Fruit fly (Drosophila melanogaster) whole organism, wandering third instar larva: ENCODE data around the gene CG9682.

Source experiments
- Abd-B ChIP-seq: fragments of >200 bp; optimal IDR thresholded peaks from 2 replicates; lab custom pipeline; 2017; ENCODE audit warnings: missing biosample characterization, missing genetic modification characterization
- CG32264 ChIP-seq: fragments of 200-800 bp; sonication (Bioruptor generic); optimal IDR thresholded peaks from 2 replicates; lab custom pipeline; 2016; ENCODE audit warnings: missing biosample characterization, missing genetic modification characterization
- CrebA ChIP-seq: fragments of 200-800 bp; sonication (Bioruptor generic); optimal IDR thresholded peaks from 2 replicates; lab custom pipeline; 2016; ENCODE audit warnings: missing biosample characterization, mild to moderate bottlenecking, missing genetic modification characterization, borderline replicate concordance
- Dfd ChIP-seq: fragments of >200 bp; optimal IDR thresholded peaks from 2 replicates; lab custom pipeline; 2017; ENCODE audit warnings: missing biosample characterization, missing genetic modification characterization
- Hr83 ChIP-seq: fragments of 200-300 bp; sonication (Bioruptor generic); optimal IDR thresholded peaks from 2 replicates; lab custom pipeline; 2016; ENCODE audit warnings: missing biosample characterization, mild to moderate bottlenecking, missing genetic modification characterization, moderate library complexity; ENCODE audit not compliant: poor library complexity, severe bottlenecking
- foxo ChIP-seq, 2 experiments: fragments of 200-800 bp; sonication (Bioruptor generic); optimal IDR thresholded peaks; 2 replicates in 1 of 2; 3 replicates in 1 of 2; lab custom pipeline; 2016 to 2017; ENCODE audit warnings: missing biosample characterization in 2 of 2, missing genetic modification characterization in 2 of 2
- h ChIP-seq: fragments of 200-800 bp; sonication (Bioruptor generic); optimal IDR thresholded peaks from 3 replicates; lab custom pipeline; 2016; ENCODE audit warnings: missing biosample characterization, mild to moderate bottlenecking, missing genetic modification characterization
- jim ChIP-seq: fragments of 175-275, 200-325 bp; sonication (Bioruptor generic); optimal IDR thresholded peaks from 2 replicates; lab custom pipeline; 2016; ENCODE audit warnings: missing biosample characterization, mild to moderate bottlenecking, missing genetic modification characterization
- pan ChIP-seq: fragments of >200 bp; optimal IDR thresholded peaks from 2 replicates; lab custom pipeline; 2017
- psq ChIP-seq: fragments of 200-800 bp; sonication (Bioruptor generic); optimal IDR thresholded peaks from 3 replicates; lab custom pipeline; 2017; ENCODE audit warnings: missing biosample characterization, mild to moderate bottlenecking, missing genetic modification characterization, moderate library complexity
- sage ChIP-seq: fragments of 200-800 bp; sonication (Bioruptor generic); optimal IDR thresholded peaks from 2 replicates; lab custom pipeline; 2016; ENCODE audit warnings: missing biosample characterization, mild to moderate bottlenecking, missing genetic modification characterization
- usp ChIP-seq: fragments of >200 bp; optimal IDR thresholded peaks from 2 replicates; lab custom pipeline; 2017; ENCODE audit warnings: missing biosample characterization, missing genetic modification characterization
- woc ChIP-seq: sonication (Bioruptor generic); optimal IDR thresholded peaks from 2 replicates; lab custom pipeline; 2016; ENCODE audit warnings: missing biosample characterization, mild to moderate bottlenecking, missing genetic modification characterization

- TF ChIP-seq pan (no peak), sage (GFP tag; lab: Kevin White, UChicago) (no peak), Hr83 (GFP tag; lab: Kevin White, UChicago) (no peak), foxo (GFP tag; optimal IDR thresholded peaks at IDR 0.05; lab: Kevin White, UChicago) (no peak), Dfd (GFP tag; lab: Kevin White, UChicago) (no peak), psq (GFP tag; lab: Kevin White, UChicago) (no peak), h (no peak), CrebA (GFP tag; lab: Kevin White, UChicago) (no peak), jim (GFP tag; lab: Kevin White, UChicago) (no peak), usp (GFP tag; lab: Kevin White, UChicago) (no peak), Abd-B (GFP tag; lab: Kevin White, UChicago) (no peak), CG32264 (GFP tag; lab: Kevin White, UChicago) (no peak), woc (GFP tag; lab: Kevin White, UChicago) (no peak)
Measured at dm6 chr3R:30201064-30201463, 49.7 kb upstream of the CG9682 start.
